Fruit fly (Drosophila melanogaster) whole organism, adult: ENCODE data around the gene CG17271.

Experiments used
- CG1620 ChIP-seq: fragments of 200-800 bp; sonication (Bioruptor generic); optimal IDR thresholded peaks from 2 replicates; lab custom pipeline; 2016; ENCODE audit warnings: missing biosample characterization, missing genetic modification characterization
- CG7045 ChIP-seq: fragments of 200-800 bp; sonication (Bioruptor generic); optimal IDR thresholded peaks from 2 replicates; lab custom pipeline; 2017; ENCODE audit warnings: missing biosample characterization, mild to moderate bottlenecking, missing genetic modification characterization
- Mnt ChIP-seq: fragments of 200-800 bp; sonication (Bioruptor generic); optimal IDR thresholded peaks from 2 replicates; lab custom pipeline; 2016; ENCODE audit warnings: missing biosample characterization, mild to moderate bottlenecking, missing genetic modification characterization
- bab1 ChIP-seq: fragments of 200-800 bp; sonication (Bioruptor generic); optimal IDR thresholded peaks from 3 replicates; lab custom pipeline; 2019; ENCODE audit warnings: missing biosample characterization, mild to moderate bottlenecking, missing genetic modification characterization, moderate library complexity
- cic ChIP-seq: fragments of 200-800 bp; sonication (Bioruptor generic); optimal IDR thresholded peaks from 2 replicates; lab custom pipeline; 2017; ENCODE audit warnings: missing biosample characterization, mild to moderate bottlenecking, missing genetic modification characterization, moderate library complexity

dm6 chr3R:20802253-20802652 is 19.4 kb downstream of the CG17271 start:
- no peak for TF ChIP-seq Mnt (GFP tag; lab: Kevin White, UChicago)
- no peak for TF ChIP-seq bab1 (GFP tag; lab: Kevin White, UChicago)
- TF ChIP-seq CG7045, result no peak
- no peak for TF ChIP-seq CG1620 (GFP tag; lab: Kevin White, UChicago)
- TF ChIP-seq cic, result no peak
